Fruit fly (Drosophila melanogaster): ENCODE data around the gene CG10561.

CG10561 gene

DNA sequence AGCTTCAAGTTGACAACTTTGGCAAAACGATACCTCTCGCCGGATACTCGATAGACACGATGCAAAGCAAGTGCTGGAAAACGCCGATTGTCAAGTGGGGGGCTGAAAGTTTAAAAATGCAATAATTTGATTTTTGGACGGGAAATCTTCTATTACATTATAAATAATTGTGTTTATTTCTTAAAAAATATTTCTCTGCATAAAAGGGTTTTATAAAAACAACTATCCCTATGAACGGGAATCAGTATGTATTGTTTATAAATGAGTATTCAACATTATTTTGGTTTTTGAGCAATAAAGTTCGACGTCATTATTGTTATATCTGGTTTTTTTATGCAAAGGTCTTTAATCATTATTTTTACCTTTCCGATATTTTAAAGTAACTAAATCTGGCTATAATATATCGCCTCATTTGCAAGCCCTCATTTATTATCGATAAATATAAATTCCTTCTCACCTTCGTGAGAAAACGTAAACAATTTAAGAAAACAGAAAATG is 17.8 kb downstream of the CG10561 start, which contains the start of the genes AsnRS and DCTN6-p27 (continued):
- TF ChIP-seq twi (tag; optimal IDR thresholded peaks at IDR 0.05) (peak; percentile 40), salm (tag; optimal IDR thresholded peaks at IDR 0.05) (peak; percentile 10), CG7357 (GFP tag; IDR thresholded peaks at IDR 0.05) (0 out of 3 replicates have a peak, but pooled peaks have one; percentile 15), grau (tag; optimal IDR thresholded peaks at IDR 0.05) (peak; percentile 67), CG15601 (tag; optimal IDR thresholded peaks at IDR 0.05) (peak; percentile 63), tll (GFP tag; optimal IDR thresholded peaks at IDR 0.05) (no peak), CG9932 (GFP tag; IDR thresholded peaks at IDR 0.05) (peak; percentile 82), ken (GFP tag; IDR thresholded peaks at IDR 0.05) (peak; percentile 67; the same call in 2 of the 3 replicates), BEAF-32 (GFP tag; optimal IDR thresholded peaks at IDR 0.05) (peak; percentile 87), Elba2 (GFP tag; optimal IDR thresholded peaks at IDR 0.05) (no peak), tin (GFP tag; optimal IDR thresholded peaks at IDR 0.05) (peak; percentile 79), Aef1 (GFP tag; IDR thresholded peaks at IDR 0.05) (peak; percentile 28; the same call in 2 of the 3 replicates), Doc3 (GFP tag; IDR thresholded peaks at IDR 0.05; ENCODE audit: partially characterized antibody) (peak; percentile 67; the same call in 2 of the 3 replicates), corto (GFP tag; optimal IDR thresholded peaks at IDR 0.05) (no peak), CG4282 (GFP tag; optimal IDR thresholded peaks at IDR 0.05) (no peak), Chrac-16 (GFP tag; optimal IDR thresholded peaks at IDR 0.05) (peak; percentile 75), ab (GFP tag; optimal IDR thresholded peaks at IDR 0.05) (no peak), B-H2 (GFP tag; optimal IDR thresholded peaks at IDR 0.05) (peak; percentile 85), vvl (GFP tag; IDR thresholded peaks at IDR 0.05) (peak; percentile 84), gt (GFP tag; IDR thresholded peaks at IDR 0.05) (no peak), unpg (GFP tag; optimal IDR thresholded peaks at IDR 0.05) (peak; percentile 66), lmd (GFP tag; IDR thresholded peaks at IDR 0.05) (peak; percentile 65), chif (GFP tag; optimal IDR thresholded peaks at IDR 0.05) (peak; percentile 37 to 49), CG6689 (GFP tag; IDR thresholded peaks at IDR 0.05) (peak; percentile 59), Ets97D (GFP tag; optimal IDR thresholded peaks at IDR 0.05) (peak; percentile 74), Deaf1 (tag; optimal IDR thresholded peaks at IDR 0.05) (peak; percentile 39), CG17568 (GFP tag; optimal IDR thresholded peaks at IDR 0.05) (no peak), CG30403 (GFP tag; optimal IDR thresholded peaks at IDR 0.05) (peak; percentile 82), CG11456 (GFP tag; IDR thresholded peaks at IDR 0.05) (peak; percentile 73; the same call in 2 of the 3 replicates), CG16863 (GFP tag; optimal IDR thresholded peaks at IDR 0.05) (peak; percentile 95), crol (GFP tag; IDR thresholded peaks at IDR 0.05) (no peak), CG10543 (GFP tag; optimal IDR thresholded peaks at IDR 0.05) (peak; percentile 82), nerfin-2 (GFP tag; IDR thresholded peaks at IDR 0.05; ENCODE audit: partially characterized antibody) (peak; percentile 53; the same call in 1 of the 2 replicates), CG15479 (GFP tag; optimal IDR thresholded peaks at IDR 0.05) (no peak), Gug (GFP tag; IDR thresholded peaks at IDR 0.05) (peak; percentile 81), CG9609 (GFP tag; optimal IDR thresholded peaks at IDR 0.05) (peak; percentile 39), CG15269 (tag; optimal IDR thresholded peaks at IDR 0.05) (peak; percentile 74), CG10959 (GFP tag; IDR thresholded peaks at IDR 0.05) (no peak), CG17802 (tag; optimal IDR thresholded peaks at IDR 0.05) (no peak), Mad (GFP tag; optimal IDR thresholded peaks at IDR 0.05) (peak; percentile 59), D19B (GFP tag; optimal IDR thresholded peaks at IDR 0.05) (peak; percentile 16), CG6654 (GFP tag; optimal IDR thresholded peaks at IDR 0.05) (peak; percentile 11), BtbVII (GFP tag; optimal IDR thresholded peaks at IDR 0.05) (peak; percentile 53), CG7928 (GFP tag; optimal IDR thresholded peaks at IDR 0.05) (peak; percentile 13), emc (GFP tag; optimal IDR thresholded peaks at IDR 0.05) (peak; percentile 21), HLHmδ (GFP tag; optimal IDR thresholded peaks at IDR 0.05) (no peak), otp (GFP tag; IDR thresholded peaks at IDR 0.05) (0 out of 3 replicates have a peak, but pooled peaks have one; percentile 40), en (GFP tag; optimal IDR thresholded peaks at IDR 0.05) (no peak), CG10462 (GFP tag; optimal IDR thresholded peaks at IDR 0.05) (peak; percentile 56), fd102C (GFP tag; optimal IDR thresholded peaks at IDR 0.05) (peak; percentile 2)

All from whole organism, embryonic.